Fruit fly (Drosophila melanogaster): ENCODE measurements around the gene TfIIA-S-2.

TfIIA-S-2 gene

dm6 chrX:1041407-1042038 lies 30.1 kb upstream of the TfIIA-S-2 start (continued):
- TF ChIP-seq CG7786 (GFP tag; optimal IDR thresholded peaks at IDR 0.05) (no peak), CG18262 (tag; optimal IDR thresholded peaks at IDR 0.05) (peak; percentile 24), CG17359 (tag; optimal IDR thresholded peaks at IDR 0.05) (peak; percentile 7), C15 (GFP tag; IDR thresholded peaks at IDR 0.05) (no peak), CG14965 (GFP tag; optimal IDR thresholded peaks at IDR 0.05; ENCODE audit: borderline replicate concordance) (no peak), slp2 (GFP tag; optimal IDR thresholded peaks at IDR 0.05) (no peak), CG7987 (GFP tag; optimal IDR thresholded peaks at IDR 0.05) (no peak), CG18599 (GFP tag; optimal IDR thresholded peaks at IDR 0.05) (peak; percentile 48), Doc2 (GFP tag; IDR thresholded peaks at IDR 0.05) (no peak), exex (tag; optimal IDR thresholded peaks at IDR 0.05) (peak; percentile 47), NC2β (GFP tag; optimal IDR thresholded peaks at IDR 0.05) (no peak), nom (GFP tag; optimal IDR thresholded peaks at IDR 0.05) (no peak), CG30403 (GFP tag; optimal IDR thresholded peaks at IDR 0.05) (no peak), ftz-f1 (GFP tag; optimal IDR thresholded peaks at IDR 0.05) (no peak), Max (GFP tag; optimal IDR thresholded peaks at IDR 0.05) (no peak), Awh (GFP tag; IDR thresholded peaks at IDR 0.05) (no peak), CG8089 (GFP tag; optimal IDR thresholded peaks at IDR 0.05) (no peak), CG7839 (tag; optimal IDR thresholded peaks at IDR 0.05) (peak; percentile 14), CG2120 (GFP tag; optimal IDR thresholded peaks at IDR 0.05) (peak; percentile 26), pnt (GFP tag; optimal IDR thresholded peaks at IDR 0.05) (no peak), CG31365 (tag; optimal IDR thresholded peaks at IDR 0.05) (no peak), CG18764 (GFP tag; optimal IDR thresholded peaks at IDR 0.05) (no peak), cad (GFP tag; optimal IDR thresholded peaks at IDR 0.05) (peak; percentile 55), Dip3 (GFP tag; optimal IDR thresholded peaks at IDR 0.05) (no peak), CG17802 (tag; optimal IDR thresholded peaks at IDR 0.05) (no peak), Hmr (GFP tag; optimal IDR thresholded peaks at IDR 0.05) (peak; percentile 36), CG6854 (GFP tag; optimal IDR thresholded peaks at IDR 0.05) (peak; percentile 14), HLH4C (GFP tag; IDR thresholded peaks at IDR 0.05; ENCODE audit: partially characterized antibody) (no peak), Meics (GFP tag; optimal IDR thresholded peaks at IDR 0.05) (peak; percentile 12), Dfd (GFP tag; optimal IDR thresholded peaks at IDR 0.05) (no peak), nerfin-1 (tag; optimal IDR thresholded peaks at IDR 0.05) (no peak), grau (tag; optimal IDR thresholded peaks at IDR 0.05) (peak; percentile 11), CG34376 (GFP tag; optimal IDR thresholded peaks at IDR 0.05) (no peak), CG7372 (GFP tag; IDR thresholded peaks at IDR 0.05) (no peak), bsh (GFP tag; optimal IDR thresholded peaks at IDR 0.05) (peak in 1 of 2 experiments; percentile 18), CG11560 (tag; IDR thresholded peaks at IDR 0.05) (no peak), Ada2b (GFP tag; IDR thresholded peaks at IDR 0.05) (no peak), Side (GFP tag; optimal IDR thresholded peaks at IDR 0.05) (no peak), CoRest (tag; optimal IDR thresholded peaks at IDR 0.05) (peak; percentile 13), CG16779 (GFP tag; IDR thresholded peaks at IDR 0.05) (no peak), trh (GFP tag; optimal IDR thresholded peaks at IDR 0.05) (no peak), vnd (GFP tag; IDR thresholded peaks at IDR 0.05; ENCODE audit: partially characterized antibody) (no peak), CG12071 (GFP tag; optimal IDR thresholded peaks at IDR 0.05) (no peak), CG6654 (GFP tag; optimal IDR thresholded peaks at IDR 0.05) (peak; percentile 96), YL-1 (GFP tag; optimal IDR thresholded peaks at IDR 0.05) (no peak), Atf3 (GFP tag; optimal IDR thresholded peaks at IDR 0.05) (no peak), bbx (GFP tag; IDR thresholded peaks at IDR 0.05; ENCODE audit: partially characterized antibody) (no peak), CG2712 (tag; optimal IDR thresholded peaks at IDR 0.05) (no peak), CG7963 (GFP tag; IDR thresholded peaks at IDR 0.05; ENCODE audit: partially characterized antibody) (no peak), jumu (GFP tag; optimal IDR thresholded peaks at IDR 0.05) (no peak)

Data from whole organism, embryonic.